Fruit fly (Drosophila melanogaster) whole organism, pupa: ENCODE data around the gene CG42824.

Experiments
- CG10348 ChIP-seq: fragments of 200-800 bp; sonication (Bioruptor generic); IDR thresholded peaks from 2 replicates; pipeline ENCODE4 v1.3.6; 2022; ENCODE audit warnings: missing biosample characterization, missing genetic modification characterization
- CG12605 ChIP-seq: fragments of 200-800 bp; sonication (Bioruptor generic); IDR thresholded peaks from 2 replicates; pipeline ENCODE4 v1.3.6; 2022; ENCODE audit warnings: missing biosample characterization, missing genetic modification characterization
- CG13204 ChIP-seq: fragments of 200-800 bp; sonication (Bioruptor generic); optimal IDR thresholded peaks from 2 replicates; lab custom pipeline; 2018; ENCODE audit warnings: missing biosample characterization, mild to moderate bottlenecking, missing genetic modification characterization, moderate library complexity
- CG14655 ChIP-seq: fragments of 200-800 bp; sonication (Bioruptor generic); optimal IDR thresholded peaks from 3 replicates; lab custom pipeline; 2017; ENCODE audit warnings: mild to moderate bottlenecking, missing biosample characterization, missing genetic modification reagents, missing genetic modification characterization
- CG15710 ChIP-seq: fragments of 200-800 bp; sonication (Bioruptor generic); optimal IDR thresholded peaks from 2 replicates; lab custom pipeline; 2018; ENCODE audit warnings: missing biosample characterization, mild to moderate bottlenecking, missing genetic modification characterization, moderate library complexity
- CG17806 ChIP-seq: fragments of 200-800 bp; sonication (Bioruptor generic); optimal IDR thresholded peaks from 2 replicates; lab custom pipeline; 2018; ENCODE audit warnings: missing biosample characterization, mild to moderate bottlenecking, missing genetic modification characterization, moderate library complexity
- CG32121 ChIP-seq: fragments of 200-800 bp; sonication (Bioruptor generic); IDR thresholded peaks from 2 replicates; pipeline ENCODE4 v1.3.6; 2022; ENCODE audit warnings: missing biosample characterization, missing genetic modification characterization
- CG34367 ChIP-seq: fragments of 200-800 bp; sonication (Bioruptor generic); optimal IDR thresholded peaks from 2 replicates; lab custom pipeline; 2018; ENCODE audit warnings: missing biosample characterization, mild to moderate bottlenecking, missing genetic modification characterization
- CG4496 ChIP-seq: fragments of 200-800 bp; sonication (Bioruptor generic); IDR thresholded peaks from 3 replicates; pipeline ENCODE4 v1.3.6; 2022; ENCODE audit warnings: missing biosample characterization, missing genetic modification characterization
- CG8159 ChIP-seq: fragments of 200-800 bp; sonication (Bioruptor generic); optimal IDR thresholded peaks from 3 replicates; lab custom pipeline; 2018; ENCODE audit warnings: missing biosample characterization, mild to moderate bottlenecking, missing genetic modification characterization, moderate library complexity
- CG8301 ChIP-seq: fragments of 200-800 bp; sonication (Bioruptor generic); optimal IDR thresholded peaks from 2 replicates; lab custom pipeline; 2018; ENCODE audit warnings: missing biosample characterization, mild to moderate bottlenecking, missing genetic modification characterization
- CG9948 ChIP-seq: fragments of 200-800 bp; sonication (Bioruptor generic); optimal IDR thresholded peaks from 2 replicates; lab custom pipeline; 2018; ENCODE audit warnings: missing biosample characterization, mild to moderate bottlenecking, missing genetic modification characterization, moderate library complexity
- D1 ChIP-seq: fragments of 200-800 bp; sonication (Bioruptor generic); optimal IDR thresholded peaks from 2 replicates; lab custom pipeline; 2018; ENCODE audit warnings: missing biosample characterization, mild to moderate bottlenecking, missing genetic modification characterization, moderate library complexity
- EcR ChIP-seq: fragments of 200-800 bp; sonication (Bioruptor generic); optimal IDR thresholded peaks from 3 replicates; lab custom pipeline; 2019; ENCODE audit warnings: missing biosample characterization, missing genetic modification characterization, mild to moderate bottlenecking, moderate library complexity, missing genetic modification reagents
- Ets98B ChIP-seq: fragments of 200-800 bp; sonication (Bioruptor generic); IDR thresholded peaks from 2 replicates; pipeline ENCODE4 v1.3.6; 2022; ENCODE audit warnings: missing biosample characterization, missing genetic modification characterization
- Pif1A ChIP-seq: fragments of 200-800 bp; sonication (Bioruptor generic); optimal IDR thresholded peaks from 3 replicates; lab custom pipeline; 2016; ENCODE audit warnings: missing biosample characterization, missing genetic modification characterization
- Pif1B ChIP-seq: fragments of 200-800 bp; sonication (Bioruptor generic); optimal IDR thresholded peaks from 3 replicates; lab custom pipeline; 2016; ENCODE audit warnings: missing biosample characterization, missing genetic modification characterization
- Snoo ChIP-seq: fragments of 200-800 bp; sonication (Bioruptor generic); optimal IDR thresholded peaks from 3 replicates; lab custom pipeline; 2017; ENCODE audit warnings: missing biosample characterization, mild to moderate bottlenecking, missing genetic modification characterization, inconsistent platforms
- fd96Ca ChIP-seq: fragments of 200-800 bp; sonication (Bioruptor generic); IDR thresholded peaks from 3 replicates; pipeline ENCODE4 v1.3.6; 2022; ENCODE audit warnings: missing biosample characterization, missing genetic modification characterization
- gl ChIP-seq: fragments of 200-800 bp; sonication (Bioruptor generic); optimal IDR thresholded peaks from 2 replicates; lab custom pipeline; 2018; ENCODE audit warnings: missing biosample characterization, mild to moderate bottlenecking, missing genetic modification characterization
- rn ChIP-seq: fragments of 200-800 bp; sonication (Bioruptor generic); IDR thresholded peaks from 2 replicates; pipeline ENCODE4 v1.3.6; 2022; ENCODE audit warnings: missing biosample characterization, missing genetic modification characterization

Gene CG42824

DNA sequence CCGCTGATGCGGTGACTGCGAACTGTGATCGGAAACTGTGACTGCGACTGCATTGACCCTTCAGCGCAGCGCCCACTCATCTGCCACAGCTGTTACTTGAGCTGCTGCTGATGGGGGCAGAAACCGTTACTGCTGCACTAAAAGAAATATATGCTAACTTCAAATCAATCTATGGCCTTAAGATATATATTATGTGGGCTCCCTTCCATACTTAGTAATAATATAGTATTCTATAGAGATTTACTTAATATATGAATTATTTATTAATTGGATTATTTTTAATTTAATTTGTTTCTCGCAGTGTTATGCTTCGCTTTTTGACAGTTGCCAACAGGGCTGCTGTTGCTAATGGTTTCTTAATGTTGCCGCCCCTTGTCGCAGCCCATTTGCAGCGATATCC is 27.3 kb downstream of the CG42824 start:
- TF ChIP-seq CG9948 (tag; lab: Kevin White, UChicago) (no peak), CG4496 (no peak), Snoo (tag; lab: Kevin White, UChicago) (no peak), EcR (no peak), CG13204 (GFP tag; lab: Kevin White, UChicago) (no peak), Pif1B (no peak), CG10348 (no peak), CG34367 (no peak), fd96Ca (GFP tag; lab: Robert Waterston, UW) (no peak), CG32121 (GFP tag; lab: Robert Waterston, UW) (no peak), rn (GFP tag; lab: Robert Waterston, UW) (no peak), CG17806 (tag; lab: Kevin White, UChicago) (peak; percentile 12), CG8159 (tag; lab: Kevin White, UChicago) (peak; percentile 37), Ets98B (no peak)

DNA sequence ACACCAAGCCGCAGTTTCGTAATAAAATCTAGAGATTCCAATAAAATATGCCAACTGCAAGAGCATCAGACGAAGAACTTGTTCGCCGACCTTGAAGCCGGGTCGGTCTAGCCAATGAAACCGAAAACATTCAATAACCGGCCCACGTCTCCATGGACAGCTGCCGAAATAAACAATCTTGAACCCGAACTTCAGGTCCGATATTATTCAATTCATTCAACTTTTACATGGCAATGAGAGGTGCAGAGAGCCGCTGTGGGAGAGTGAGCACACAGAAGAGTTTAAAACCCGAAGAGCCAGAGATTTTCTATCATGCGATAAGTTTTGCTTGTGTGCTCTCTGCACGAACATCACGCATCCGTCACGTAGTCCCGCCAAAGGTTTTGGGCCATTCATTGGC is 28.8 kb downstream of the CG42824 start:
- TF ChIP-seq CG4496, result peak; percentile 50; the same call in 1 of the 3 replicates
- TF ChIP-seq EcR, result peak; percentile 90
- TF ChIP-seq CG10348, result no peak
- no peak for TF ChIP-seq Snoo (tag; lab: Kevin White, UChicago)

dm6 chr3R:17371094-17371493 is 35.2 kb downstream of the CG42824 start:
- TF ChIP-seq CG32121 (GFP tag; lab: Robert Waterston, UW) (peak; percentile 34; the same call in 1 of the 2 replicates), CG9948 (tag; lab: Kevin White, UChicago) (no peak), CG12605 (GFP tag; lab: Robert Waterston, UW) (no peak), CG14655 (GFP tag; lab: Kevin White, UChicago) (peak; percentile 22), EcR (no peak), CG15710 (tag; lab: Kevin White, UChicago) (peak; percentile 8), Snoo (tag; lab: Kevin White, UChicago) (no peak), CG8159 (tag; lab: Kevin White, UChicago) (peak; percentile 34), Pif1B (no peak), CG34367 (no peak), fd96Ca (GFP tag; lab: Robert Waterston, UW) (peak; percentile 35; the same call in 1 of the 3 replicates), Pif1A (GFP tag; lab: Kevin White, UChicago) (peak; percentile 11), CG8301 (tag; lab: Kevin White, UChicago) (peak; percentile 22), gl (tag; lab: Kevin White, UChicago) (no peak), CG4496 (peak; percentile 35; the same call in 1 of the 3 replicates), CG10348 (no peak), CG13204 (GFP tag; lab: Kevin White, UChicago) (no peak), CG17806 (tag; lab: Kevin White, UChicago) (no peak), rn (GFP tag; lab: Robert Waterston, UW) (no peak), Ets98B (no peak), D1 (tag; lab: Kevin White, UChicago) (no peak)

DNA sequence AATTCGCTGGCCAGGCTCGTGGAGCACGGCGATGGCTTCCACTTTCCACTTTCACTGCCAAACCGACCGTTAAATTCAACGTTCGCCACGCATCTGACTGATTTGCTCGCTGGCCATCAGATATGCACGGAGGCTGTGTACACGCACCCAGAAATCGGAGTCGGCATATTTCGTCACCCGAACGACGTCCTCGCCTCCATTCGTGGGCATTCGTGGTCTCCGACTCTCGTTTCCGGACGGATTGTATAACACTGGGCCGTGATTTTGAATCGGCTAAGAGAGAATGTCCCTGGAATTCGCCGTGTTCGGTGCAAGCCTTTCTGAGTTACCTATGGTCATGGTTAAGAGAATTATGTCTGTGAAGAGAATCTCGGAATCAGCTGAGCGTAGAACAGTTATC is 40.3 kb downstream of the CG42824 start, which contains the start of gene beat-IIa:
beat-IIa (minus strand) TSS at position 97 of the 400 bp plus-strand sequence.
- TF ChIP-seq CG8159 (tag; lab: Kevin White, UChicago), result no peak
- TF ChIP-seq CG14655 (GFP tag; lab: Kevin White, UChicago), result no peak

- TF ChIP-seq D1 (tag; lab: Kevin White, UChicago), result no peak
- no peak for TF ChIP-seq rn (GFP tag; lab: Robert Waterston, UW)
- TF ChIP-seq Pif1B, result no peak
- TF ChIP-seq CG8301 (tag; lab: Kevin White, UChicago), result no peak
- TF ChIP-seq EcR, result no peak
- TF ChIP-seq CG14655 (GFP tag; lab: Kevin White, UChicago), result no peak
- no peak for TF ChIP-seq CG17806 (tag; lab: Kevin White, UChicago)
- TF ChIP-seq CG15710 (tag; lab: Kevin White, UChicago), result no peak
Measured at dm6 chr3R:17359370-17359769, 46.9 kb downstream of the CG42824 start.
